Fruit fly (Drosophila melanogaster) whole organism, embryonic: ENCODE results near the gene CG33282.

Experiments
- ATbp ChIP-seq: fragments of 200-800 bp; sonication (Bioruptor generic); optimal IDR thresholded peaks from 2 replicates; lab custom pipeline; 2017; ENCODE audit warnings: missing biosample characterization, mild to moderate bottlenecking, missing genetic modification characterization, missing genetic modification reagents
- Ada2b ChIP-seq: fragments of 200-800 bp; sonication (Bioruptor generic); IDR thresholded peaks from 2 replicates; pipeline ENCODE4 v1.3.6; 2022; ENCODE audit warnings: missing biosample characterization, missing genetic modification characterization
- Antp ChIP-seq: fragments of 200-800 bp; sonication (Bioruptor generic); optimal IDR thresholded peaks from 3 replicates; lab custom pipeline; 2016; ENCODE audit warnings: missing biosample characterization, missing genetic modification characterization
- CG10431 ChIP-seq: fragments of 200-800 bp; sonication (Bioruptor generic); optimal IDR thresholded peaks from 3 replicates; lab custom pipeline; 2018; ENCODE audit warnings: missing biosample characterization, mild to moderate bottlenecking, missing genetic modification characterization
- CG11723 ChIP-seq: fragments of 200-800 bp; sonication (Bioruptor generic); optimal IDR thresholded peaks from 2 replicates; lab custom pipeline; 2017; ENCODE audit warnings: missing biosample characterization, mild to moderate bottlenecking, missing genetic modification characterization
- CG12299 ChIP-seq: fragments of 200-800 bp; sonication (Bioruptor generic); optimal IDR thresholded peaks from 2 replicates; lab custom pipeline; 2018; ENCODE audit warnings: missing biosample characterization, mild to moderate bottlenecking, missing genetic modification characterization
- CG12744 ChIP-seq: fragments of 200-800 bp; sonication (Bioruptor generic); optimal IDR thresholded peaks from 2 replicates; lab custom pipeline; 2016; ENCODE audit warnings: missing biosample characterization, missing genetic modification characterization
- CG15479 ChIP-seq: fragments of 200-800 bp; sonication (Bioruptor generic); optimal IDR thresholded peaks from 3 replicates; lab custom pipeline; 2019; ENCODE audit warnings: missing biosample characterization, mild to moderate bottlenecking, missing genetic modification characterization, moderate library complexity
- CG1603 ChIP-seq: fragments of 200-800 bp; sonication (Bioruptor generic); optimal IDR thresholded peaks from 2 replicates; lab custom pipeline; 2019; ENCODE audit warnings: missing biosample characterization, mild to moderate bottlenecking, missing genetic modification characterization, moderate library complexity
- CG1647 ChIP-seq: fragments of 200-800 bp; sonication (Bioruptor generic); optimal IDR thresholded peaks from 3 replicates; lab custom pipeline; 2016; ENCODE audit warnings: missing biosample characterization, missing genetic modification characterization
- CG16813 ChIP-seq: fragments of 200-800 bp; sonication (Bioruptor generic); IDR thresholded peaks from 3 replicates; pipeline ENCODE4 v1.3.6; 2022; ENCODE audit warnings: missing biosample characterization, missing genetic modification characterization; ENCODE audit not compliant: partially characterized antibody
- CG17829 ChIP-seq: fragments of 200-800 bp; optimal IDR thresholded peaks from 2 replicates; lab custom pipeline; 2019; ENCODE audit warnings: missing biosample characterization, mild to moderate bottlenecking, missing genetic modification characterization, moderate library complexity
- CG17912 ChIP-seq: fragments of 200-800 bp; sonication (Bioruptor generic); optimal IDR thresholded peaks from 2 replicates; lab custom pipeline; 2018; ENCODE audit warnings: missing biosample characterization, mild to moderate bottlenecking, missing genetic modification characterization
- CG2116 ChIP-seq: fragments of 200-800 bp; sonication (Bioruptor generic); optimal IDR thresholded peaks from 3 replicates; lab custom pipeline; 2018; ENCODE audit warnings: missing biosample characterization, mild to moderate bottlenecking, missing genetic modification characterization
- CG30020 ChIP-seq: fragments of 200-800 bp; optimal IDR thresholded peaks from 2 replicates; lab custom pipeline; 2019; ENCODE audit warnings: missing biosample characterization, mild to moderate bottlenecking, missing genetic modification characterization, moderate library complexity
- CG3281 ChIP-seq: fragments of 200-800 bp; sonication (Bioruptor generic); optimal IDR thresholded peaks from 3 replicates; lab custom pipeline; 2017; ENCODE audit warnings: missing biosample characterization, mild to moderate bottlenecking, missing genetic modification characterization
- CG3995 ChIP-seq: fragments of 200-800 bp; sonication (Bioruptor generic); optimal IDR thresholded peaks from 3 replicates; lab custom pipeline; 2016; ENCODE audit warnings: missing biosample characterization, missing genetic modification characterization
- CG4617 ChIP-seq: fragments of 200-800 bp; sonication (Bioruptor generic); optimal IDR thresholded peaks from 3 replicates; lab custom pipeline; 2016; ENCODE audit warnings: missing biosample characterization, missing genetic modification characterization, borderline replicate concordance
- CG4854 ChIP-seq: fragments of 200-800 bp; sonication (Bioruptor generic); optimal IDR thresholded peaks from 2 replicates; lab custom pipeline; 2016; ENCODE audit warnings: missing biosample characterization, missing genetic modification characterization, inconsistent platforms
- CG7745 ChIP-seq: fragments of 200-800 bp; sonication (Bioruptor generic); optimal IDR thresholded peaks from 2 replicates; lab custom pipeline; 2018; ENCODE audit warnings: missing biosample characterization, mild to moderate bottlenecking, missing genetic modification characterization, moderate library complexity
- H15 ChIP-seq: fragments of 200-800 bp; sonication (Bioruptor generic); IDR thresholded peaks from 3 replicates; pipeline ENCODE4 v1.3.6; 2022; ENCODE audit warnings: missing biosample characterization, missing genetic modification characterization
- HmgZ ChIP-seq: fragments of 200-800 bp; sonication (Bioruptor generic); optimal IDR thresholded peaks from 2 replicates; lab custom pipeline; 2018; ENCODE audit warnings: missing biosample characterization, mild to moderate bottlenecking, missing genetic modification characterization
- Hr3 ChIP-seq: fragments of 200-800 bp; sonication (Bioruptor generic); optimal IDR thresholded peaks from 3 replicates; lab custom pipeline; 2016; ENCODE audit warnings: missing biosample characterization, missing genetic modification characterization
- NC2α ChIP-seq: fragments of 200-800 bp; sonication (Bioruptor generic); optimal IDR thresholded peaks from 2 replicates; lab custom pipeline; 2016; ENCODE audit warnings: missing biosample characterization, missing genetic modification characterization
- NK7.1 ChIP-seq: fragments of 200-800 bp; sonication (Bioruptor generic); optimal IDR thresholded peaks from 3 replicates; lab custom pipeline; 2016; ENCODE audit warnings: missing biosample characterization, missing genetic modification characterization
- amos ChIP-seq: fragments of 200-800 bp; sonication (Bioruptor generic); IDR thresholded peaks from 2 replicates; pipeline ENCODE4 v1.3.6; 2022; ENCODE audit warnings: missing biosample characterization, missing genetic modification characterization; ENCODE audit not compliant: partially characterized antibody
- ase ChIP-seq: fragments of 200-800 bp; sonication (Bioruptor generic); IDR thresholded peaks from 3 replicates; pipeline ENCODE4 v1.3.6; 2022; ENCODE audit warnings: missing biosample characterization, missing genetic modification characterization
- ash1 ChIP-seq: fragments of 200-800 bp; sonication (Bioruptor generic); optimal IDR thresholded peaks from 2 replicates; lab custom pipeline; 2018; ENCODE audit warnings: missing biosample characterization, mild to moderate bottlenecking, missing genetic modification characterization
- chif ChIP-seq, 2 experiments: fragments of 200-800 bp; sonication (Bioruptor generic); optimal IDR thresholded peaks; 3 replicates each; lab custom pipeline; 2016; ENCODE audit warnings: missing biosample characterization in 2 of 2, missing genetic modification characterization in 2 of 2
- croc ChIP-seq: fragments of 200-800 bp; sonication (Bioruptor generic); conservative IDR thresholded peaks from 3 replicates; pipeline ENCODE4 v1.3.6; 2022; ENCODE audit warnings: missing biosample characterization, missing genetic modification characterization
- crol ChIP-seq: fragments of 200-800 bp; sonication (Bioruptor generic); IDR thresholded peaks from 2 replicates; pipeline ENCODE4 v1.3.6; 2022; ENCODE audit warnings: missing biosample characterization, missing genetic modification characterization
- cwo ChIP-seq: fragments of 200-800 bp; sonication (Bioruptor generic); optimal IDR thresholded peaks from 3 replicates; lab custom pipeline; 2017; ENCODE audit warnings: missing biosample characterization, missing genetic modification characterization, mild to moderate bottlenecking, moderate library complexity, missing genetic modification reagents
- dmrt99B ChIP-seq: fragments of 200-800 bp; sonication (Bioruptor generic); optimal IDR thresholded peaks from 2 replicates; lab custom pipeline; 2018; ENCODE audit warnings: missing biosample characterization, mild to moderate bottlenecking, missing genetic modification characterization, moderate library complexity
- gro ChIP-seq: fragments of 200-800 bp; sonication (Bioruptor generic); optimal IDR thresholded peaks from 2 replicates; lab custom pipeline; 2016; ENCODE audit warnings: missing biosample characterization, missing genetic modification characterization
- hth ChIP-seq: fragments of >200 bp; optimal IDR thresholded peaks from 2 replicates; lab custom pipeline; 2017; ENCODE audit warnings: inconsistent platforms
- insv ChIP-seq, 2 experiments: fragments of 200-800 bp; sonication (Bioruptor generic); optimal IDR thresholded peaks; 3 replicates each; lab custom pipeline; 2016 to 2018; ENCODE audit warnings: missing biosample characterization in 2 of 2, missing genetic modification characterization in 2 of 2
- klu ChIP-seq: fragments of 200-800 bp; sonication (Bioruptor generic); IDR thresholded peaks from 2 replicates; pipeline ENCODE4 v1.3.6; 2022; ENCODE audit warnings: missing biosample characterization, missing genetic modification characterization
- mam ChIP-seq: fragments of 200-800 bp; sonication (Bioruptor generic); optimal IDR thresholded peaks from 3 replicates; lab custom pipeline; 2016; ENCODE audit warnings: missing biosample characterization, missing genetic modification characterization
- otp ChIP-seq: fragments of 200-800 bp; sonication (Bioruptor generic); IDR thresholded peaks from 3 replicates; pipeline ENCODE4, ENCODE4 v1.3.6; 2022; ENCODE audit warnings: missing biosample characterization, missing genetic modification characterization
- pb ChIP-seq: fragments of 200-800 bp; sonication (Bioruptor generic); optimal IDR thresholded peaks from 3 replicates; lab custom pipeline; 2016; ENCODE audit warnings: missing biosample characterization, missing genetic modification characterization
- peb ChIP-seq: fragments of 200-800 bp; sonication (Bioruptor generic); IDR thresholded peaks from 2 replicates; pipeline ENCODE4 v1.3.6; 2022; ENCODE audit warnings: missing biosample characterization, missing genetic modification characterization
- pho ChIP-seq: fragments of 200-800 bp; sonication (Bioruptor generic); optimal IDR thresholded peaks from 2 replicates; lab custom pipeline; 2016; ENCODE audit warnings: missing biosample characterization, missing genetic modification characterization
- salm ChIP-seq: fragments of 200-800 bp; sonication (Bioruptor generic); optimal IDR thresholded peaks from 2 replicates; lab custom pipeline; 2018; ENCODE audit warnings: missing biosample characterization, mild to moderate bottlenecking, missing genetic modification characterization
- scrt ChIP-seq: fragments of 200-800 bp; sonication (Bioruptor generic); optimal IDR thresholded peaks from 2 replicates; lab custom pipeline; 2018; ENCODE audit warnings: missing biosample characterization, mild to moderate bottlenecking, missing genetic modification characterization, moderate library complexity
- sob ChIP-seq: fragments of 200-800 bp; sonication (Bioruptor generic); IDR thresholded peaks from 2 replicates; pipeline ENCODE4 v1.3.6; 2022; ENCODE audit warnings: missing biosample characterization, missing genetic modification characterization
- tgo ChIP-seq: fragments of 200-800 bp; sonication (Bioruptor generic); IDR thresholded peaks from 3 replicates; pipeline ENCODE4 v1.3.6; 2022; ENCODE audit warnings: missing biosample characterization, missing genetic modification characterization
- unc-4 ChIP-seq: fragments of 200-800 bp; sonication (Bioruptor generic); IDR thresholded peaks from 2 replicates; pipeline ENCODE4 v1.3.6; 2022; ENCODE audit warnings: missing biosample characterization, missing genetic modification characterization; ENCODE audit not compliant: partially characterized antibody
- wdn ChIP-seq: fragments of 200-800 bp; sonication (Bioruptor generic); IDR thresholded peaks from 2 replicates; pipeline ENCODE4 v1.3.6; 2022; ENCODE audit warnings: missing biosample characterization, missing genetic modification characterization
- z ChIP-seq: fragments of 200-800 bp; sonication (Bioruptor generic); IDR thresholded peaks from 3 replicates; pipeline ENCODE4 v1.3.6; 2022; ENCODE audit warnings: missing biosample characterization, missing genetic modification characterization

Gene CG33282

dm6 chr2L:3301755-3302499 is 25.8 kb upstream of the CG33282 start (continued):
- TF ChIP-seq Hr3 (GFP tag; lab: Kevin White, UChicago): peak; percentile 99
- peak; percentile 85 for TF ChIP-seq CG15479 (GFP tag; lab: Kevin White, UChicago)
- TF ChIP-seq cwo (GFP tag; lab: Kevin White, UChicago): peak; percentile 99
- TF ChIP-seq dmrt99B: peak; percentile 99
- peak; percentile 90 for TF ChIP-seq CG3995 (GFP tag; lab: Kevin White, UChicago)
- peak; percentile 20; the same call in 1 of the 2 replicates for TF ChIP-seq amos (GFP tag; lab: Robert Waterston, UW)
- TF ChIP-seq unc-4 (GFP tag; lab: Robert Waterston, UW): peak; percentile 34; the same call in 1 of the 2 replicates
- peak; percentile 100 for TF ChIP-seq CG4617 (GFP tag; lab: Kevin White, UChicago)
- TF ChIP-seq CG11723 (GFP tag; lab: Kevin White, UChicago): peak; percentile 100
- peak; percentile 100 for TF ChIP-seq HmgZ (tag; lab: Kevin White, UChicago)
- peak; percentile 100 for TF ChIP-seq gro (GFP tag; lab: Kevin White, UChicago)
- TF ChIP-seq tgo: peak; percentile 99
- TF ChIP-seq hth (lab: Kevin White, UChicago): no peak
- peak; percentile 99 for TF ChIP-seq klu (GFP tag; lab: Robert Waterston, UW)
- TF ChIP-seq CG30020: peak; percentile 90
- TF ChIP-seq ATbp: peak; percentile 100
- peak; percentile 99 for TF ChIP-seq NC2α (GFP tag; lab: Kevin White, UChicago)
- TF ChIP-seq insv (GFP tag; optimal IDR thresholded peaks at IDR 0.05; lab: Kevin White, UChicago): peak; percentile 82 to 90
- peak; percentile 99 for TF ChIP-seq CG12744
- peak; percentile 99 for TF ChIP-seq ash1
- TF ChIP-seq crol (GFP tag; lab: Robert Waterston, UW): peak; percentile 97
- TF ChIP-seq Ada2b (GFP tag; lab: Robert Waterston, UW): peak; percentile 99
- peak; percentile 100 for TF ChIP-seq pb (GFP tag; lab: Kevin White, UChicago)
- TF ChIP-seq Antp (GFP tag; lab: Kevin White, UChicago): peak; percentile 100
- TF ChIP-seq sob (GFP tag; lab: Robert Waterston, UW): peak; percentile 100
- peak; percentile 98 for TF ChIP-seq peb (GFP tag; lab: Robert Waterston, UW)
- peak; percentile 95 for TF ChIP-seq CG7745 (tag; lab: Kevin White, UChicago)
- TF ChIP-seq chif (GFP tag; optimal IDR thresholded peaks at IDR 0.05; lab: Kevin White, UChicago): peak; percentile 100
- TF ChIP-seq CG16813 (GFP tag; lab: Robert Waterston, UW): no peak
- TF ChIP-seq scrt (GFP tag; lab: Kevin White, UChicago): peak; percentile 99
- TF ChIP-seq pho (GFP tag; lab: Kevin White, UChicago): peak; percentile 100
- TF ChIP-seq salm (tag; lab: Kevin White, UChicago): peak; percentile 99
- peak; percentile 99 for TF ChIP-seq CG1603 (tag; lab: Kevin White, UChicago)
- peak; percentile 84 for TF ChIP-seq z
- peak; percentile 90 for TF ChIP-seq CG2116 (GFP tag; lab: Kevin White, UChicago)
- TF ChIP-seq H15 (GFP tag; lab: Robert Waterston, UW): peak; percentile 99
- peak; percentile 100 for TF ChIP-seq CG17829
- peak; percentile 100 for TF ChIP-seq mam (GFP tag; lab: Kevin White, UChicago)
- peak; percentile 99 for TF ChIP-seq NK7.1 (GFP tag; lab: Kevin White, UChicago)
- TF ChIP-seq CG4854 (GFP tag; lab: Kevin White, UChicago): peak; percentile 99
- peak; percentile 99 for TF ChIP-seq CG1647 (GFP tag; lab: Kevin White, UChicago)
- peak; percentile 98 for TF ChIP-seq ase
- peak; percentile 100 for TF ChIP-seq CG3281
- TF ChIP-seq wdn (GFP tag; lab: Robert Waterston, UW): peak; percentile 99
- TF ChIP-seq otp (GFP tag; lab: Robert Waterston, UW): peak; percentile 99
- peak; percentile 99 for TF ChIP-seq CG12299 (tag; lab: Kevin White, UChicago)
- TF ChIP-seq CG10431 (GFP tag; lab: Kevin White, UChicago): peak; percentile 99
- TF ChIP-seq CG17912 (GFP tag; lab: Kevin White, UChicago): peak; percentile 99
- peak; percentile 99 for TF ChIP-seq croc (GFP tag; lab: Robert Waterston, UW)
